Worm (Caenorhabditis elegans) whole organism, midembryonic: Measurements from ENCODE around the gene flor-1.
"Not testable (repeated sequence)": the region's sequence is repeated elsewhere in the genome, so short reads cannot be mapped to it uniquely, and the experiment has no call there.

Experiments
- T22C8.4 ChIP-seq: fragments of 200-800 bp; sonication (Bioruptor generic); IDR thresholded peaks from 2 replicates; pipeline ENCODE4 v1.3.6; 2022; ENCODE audit warnings: missing genetic modification characterization, missing compliant biosample characterization
- cog-1 ChIP-seq: sonication (generic microtip); optimal IDR thresholded peaks from 2 replicates; lab custom pipeline; 2016; ENCODE audit warnings: missing genetic modification characterization, missing compliant biosample characterization
- flt-1 ChIP-seq: fragments of 200-800 bp; sonication (Bioruptor generic); IDR thresholded peaks from 2 replicates; pipeline ENCODE4 v1.3.6; 2022; ENCODE audit warnings: missing genetic modification characterization, missing compliant biosample characterization
- klf-2 ChIP-seq: fragments of 200-800 bp; sonication (Bioruptor generic); conservative IDR thresholded peaks from 2 replicates; pipeline ENCODE4 v1.3.6; 2022; ENCODE audit warnings: missing genetic modification reagents, missing genetic modification characterization, missing compliant biosample characterization
- med-1 ChIP-seq: sonication (generic microtip); optimal IDR thresholded peaks from 2 replicates; lab custom pipeline; 2017; ENCODE audit warnings: missing genetic modification characterization, mild to moderate bottlenecking, missing compliant biosample characterization, antibody characterized with exemption, missing genetic modification reagents; ENCODE audit not compliant: insufficient read depth
- ref-1 ChIP-seq: fragments of 200-800 bp; sonication (Bioruptor generic); conservative IDR thresholded peaks from 2 replicates; pipeline ENCODE4 v1.3.6; 2022; ENCODE audit warnings: missing genetic modification reagents, missing genetic modification characterization, missing compliant biosample characterization
- tab-1 ChIP-seq: fragments of 200-800 bp; sonication (Bioruptor generic); IDR thresholded peaks from 2 replicates; pipeline ENCODE4 v1.3.6; 2022; ENCODE audit warnings: missing genetic modification characterization, missing compliant biosample characterization
- ztf-23 ChIP-seq: fragments of 200-800 bp; sonication (Bioruptor generic); IDR thresholded peaks from 2 replicates; pipeline ENCODE4 v1.3.6; 2022; ENCODE audit warnings: missing genetic modification reagents, missing genetic modification characterization, missing compliant biosample characterization
- ztf-29 ChIP-seq: fragments of 200-800 bp; sonication (Bioruptor generic); IDR thresholded peaks from 2 replicates; pipeline ENCODE4 v1.3.6; 2022; ENCODE audit warnings: missing genetic modification reagents, missing genetic modification characterization, missing compliant biosample characterization

The flor-1 gene

DNA sequence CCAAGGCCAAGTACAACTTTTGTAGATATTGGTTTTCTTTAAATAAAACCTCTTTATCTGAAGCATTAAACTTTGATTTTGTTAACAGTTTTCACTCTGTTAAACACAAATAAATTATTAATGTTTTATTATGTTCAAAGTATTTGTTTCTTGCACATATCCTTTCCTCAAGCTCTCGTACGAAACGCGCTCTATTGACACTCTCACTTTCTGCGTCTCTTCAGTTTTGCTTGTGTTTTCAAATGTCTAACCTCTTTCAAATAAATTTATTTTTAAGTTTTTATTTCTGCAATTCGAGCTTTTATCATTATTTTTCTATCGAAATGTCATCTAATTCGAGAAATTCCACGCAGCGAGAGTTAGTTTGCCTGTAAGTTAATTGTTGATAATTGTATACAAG is 24.4 kb upstream of the flor-1 start, which contains the start of gene K08F9.4:
Gene K08F9.4, plus strand, starts transcription at position 222 of the 400 bp plus-strand sequence.
- no peak for TF ChIP-seq T22C8.4 (GFP tag; lab: Robert Waterston, UW)
- TF ChIP-seq med-1 (GFP tag; lab: Kevin White, UChicago), result no peak
- TF ChIP-seq tab-1 (GFP tag; lab: Robert Waterston, UW), result no peak
- no peak for TF ChIP-seq ztf-29 (GFP tag; lab: Robert Waterston, UW)
- no peak for TF ChIP-seq cog-1

DNA sequence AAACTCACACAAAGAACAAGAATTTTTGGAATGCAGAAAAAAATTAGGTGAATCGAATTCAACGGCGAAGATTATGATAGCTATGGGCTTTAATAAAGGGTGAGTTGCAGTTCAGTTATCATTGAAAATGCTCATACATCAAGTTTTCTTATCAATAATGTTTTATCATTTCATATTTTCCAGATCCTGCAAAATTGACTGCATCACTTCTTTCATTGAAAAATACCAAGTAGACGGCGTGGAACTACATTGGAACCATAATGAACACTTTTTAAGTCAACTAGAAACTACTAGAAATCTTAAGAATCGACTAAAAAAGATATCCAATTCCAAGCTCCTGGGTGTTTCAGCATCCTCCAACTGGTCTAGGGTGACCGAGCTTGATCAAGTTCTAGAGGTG is 23.9 kb upstream of the flor-1 start, which contains the start of gene K08F9.1:
Gene K08F9.1, minus strand, starts transcription at position 101 of the 400 bp plus-strand sequence.
- TF ChIP-seq ztf-23 (no peak), ref-1 (GFP tag; lab: Robert Waterston, UW) (no peak), tab-1 (GFP tag; lab: Robert Waterston, UW) (no peak)

DNA sequence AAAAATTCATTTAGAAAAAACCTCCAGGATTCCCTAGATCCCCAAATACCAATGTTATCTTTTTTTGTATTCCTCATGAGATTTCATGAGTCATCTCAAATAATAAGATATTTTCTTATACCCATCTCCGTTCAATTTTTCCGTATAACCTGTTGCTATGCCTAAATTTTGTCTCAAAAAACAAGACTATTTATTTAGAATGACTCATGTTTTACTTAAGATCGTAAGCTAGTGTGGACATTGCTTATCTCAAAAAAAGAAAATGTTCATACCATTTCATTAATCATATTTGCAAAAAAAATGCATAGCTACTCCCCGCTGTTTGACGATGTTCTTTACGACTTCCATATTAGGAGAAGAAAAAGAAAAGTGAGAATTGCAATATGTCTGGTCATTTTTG is 20.8 kb upstream of the flor-1 start, which contains the start of gene K08F9.3:
Gene K08F9.3, plus strand, starts transcription at position 301 of the 400 bp plus-strand sequence.
- no peak for TF ChIP-seq tab-1 (GFP tag; lab: Robert Waterston, UW)
- TF ChIP-seq ztf-23, result no peak
- no peak for TF ChIP-seq T22C8.4 (GFP tag; lab: Robert Waterston, UW)

DNA sequence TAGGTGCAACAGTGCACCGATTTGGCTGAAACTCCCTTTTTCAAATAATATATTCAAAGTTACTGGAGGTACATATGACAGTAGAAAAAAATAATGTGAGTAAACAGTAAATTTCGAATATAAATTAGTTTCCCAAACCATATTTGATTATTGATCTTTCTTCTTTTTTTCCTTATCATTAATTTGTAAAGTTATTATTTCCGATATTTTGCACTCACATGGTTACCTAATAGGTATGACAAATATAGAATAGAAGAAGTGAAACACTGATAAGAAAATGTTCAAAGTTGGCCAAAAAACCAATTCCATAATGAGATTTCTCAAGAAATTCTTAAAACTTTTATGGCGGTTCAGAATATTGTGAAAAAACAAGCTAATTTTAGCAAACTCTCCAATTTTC is 20.4 kb upstream of the flor-1 start:
- TF ChIP-seq tab-1 (GFP tag; lab: Robert Waterston, UW), result no peak
- no peak for TF ChIP-seq ztf-29 (GFP tag; lab: Robert Waterston, UW)
- no peak for TF ChIP-seq cog-1
- TF ChIP-seq ztf-23, result no peak
- no peak for TF ChIP-seq med-1 (GFP tag; lab: Kevin White, UChicago)
- no peak for TF ChIP-seq flt-1 (GFP tag; lab: Robert Waterston, UW)
- no peak for TF ChIP-seq klf-2 (GFP tag; lab: Robert Waterston, UW)

DNA sequence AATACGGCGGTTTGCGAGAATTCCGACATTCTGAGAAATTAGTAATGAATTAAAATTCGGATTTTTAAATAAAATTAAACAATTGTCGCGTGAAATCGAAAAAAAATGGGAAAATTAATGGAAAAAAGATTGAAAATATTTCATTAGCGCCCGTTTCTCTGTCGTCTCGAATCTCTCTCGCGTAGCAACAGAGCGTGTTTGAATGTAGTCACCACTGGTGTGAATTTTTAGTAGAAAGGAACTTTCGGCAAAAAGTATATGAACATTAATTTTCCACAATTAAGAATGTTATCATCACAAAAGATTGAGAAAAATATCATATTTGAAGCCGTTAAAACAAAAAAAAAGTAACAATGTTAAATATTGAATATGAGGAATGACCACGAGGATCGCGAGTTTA is 17.4 kb upstream of the flor-1 start, which contains the start of gene aipl-1:
Gene aipl-1, minus strand, starts transcription at position 30 of the 400 bp plus-strand sequence.
- TF ChIP-seq ztf-23 (0 out of 2 replicates have a peak, but pooled peaks have one; percentile 37), klf-2 (GFP tag; lab: Robert Waterston, UW) (no peak), cog-1 (peak; percentile 1)

DNA sequence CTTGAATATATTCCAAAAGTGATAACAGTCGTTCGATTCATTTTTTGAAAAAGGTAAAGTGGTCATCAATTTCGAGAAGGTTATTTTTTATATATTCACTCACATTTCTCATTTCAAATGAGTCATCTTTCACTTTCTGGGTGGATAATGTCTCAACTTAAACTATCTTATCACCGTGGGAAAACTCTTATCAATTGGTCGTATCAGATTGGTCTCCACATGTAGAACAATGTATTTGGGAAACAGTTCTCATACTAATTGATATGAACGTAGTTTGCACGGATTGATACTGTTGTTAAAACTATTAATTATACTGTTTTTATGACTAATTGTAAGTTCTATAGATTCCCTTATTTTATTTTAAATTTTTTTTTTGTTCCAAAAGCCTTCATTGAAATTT is 14.4 kb upstream of the flor-1 start:
- TF ChIP-seq ref-1 (GFP tag; lab: Robert Waterston, UW), result no peak
- TF ChIP-seq ztf-29 (GFP tag; lab: Robert Waterston, UW), result no peak
- no peak for TF ChIP-seq ztf-23
- TF ChIP-seq tab-1 (GFP tag; lab: Robert Waterston, UW), result no peak
- TF ChIP-seq T22C8.4 (GFP tag; lab: Robert Waterston, UW), result no peak
- TF ChIP-seq flt-1 (GFP tag; lab: Robert Waterston, UW), result no peak

DNA sequence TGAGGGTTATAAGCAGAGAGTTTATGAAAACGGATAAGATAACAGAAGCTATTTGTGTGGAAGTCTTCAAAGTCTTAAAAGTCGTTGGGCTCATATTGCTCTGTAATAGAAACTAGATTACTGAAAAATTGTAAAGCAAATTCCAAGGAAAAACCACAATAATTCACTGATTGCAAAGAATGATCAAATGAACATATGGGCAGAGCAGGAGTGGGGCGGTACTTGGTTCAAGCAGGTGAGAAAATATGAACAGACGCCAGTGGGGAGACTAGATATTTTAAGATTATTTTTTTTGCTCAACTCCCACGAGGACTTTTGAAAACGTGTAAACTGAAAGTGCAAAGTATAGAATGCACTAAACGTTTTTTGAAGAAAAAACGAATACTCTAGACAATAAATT is 13.0 kb upstream of the flor-1 start, which contains the start of gene str-171:
Gene str-171, minus strand, starts transcription at position 101 of the 400 bp plus-strand sequence.
- TF ChIP-seq T22C8.4 (GFP tag; lab: Robert Waterston, UW), result no peak
- TF ChIP-seq flt-1 (GFP tag; lab: Robert Waterston, UW), result no peak
- no peak for TF ChIP-seq ref-1 (GFP tag; lab: Robert Waterston, UW)
- TF ChIP-seq klf-2 (GFP tag; lab: Robert Waterston, UW), result no peak
- no peak for TF ChIP-seq med-1 (GFP tag; lab: Kevin White, UChicago)
- TF ChIP-seq cog-1, result no peak
- no peak for TF ChIP-seq ztf-23
- TF ChIP-seq tab-1 (GFP tag; lab: Robert Waterston, UW), result no peak
- no peak for TF ChIP-seq ztf-29 (GFP tag; lab: Robert Waterston, UW)

DNA sequence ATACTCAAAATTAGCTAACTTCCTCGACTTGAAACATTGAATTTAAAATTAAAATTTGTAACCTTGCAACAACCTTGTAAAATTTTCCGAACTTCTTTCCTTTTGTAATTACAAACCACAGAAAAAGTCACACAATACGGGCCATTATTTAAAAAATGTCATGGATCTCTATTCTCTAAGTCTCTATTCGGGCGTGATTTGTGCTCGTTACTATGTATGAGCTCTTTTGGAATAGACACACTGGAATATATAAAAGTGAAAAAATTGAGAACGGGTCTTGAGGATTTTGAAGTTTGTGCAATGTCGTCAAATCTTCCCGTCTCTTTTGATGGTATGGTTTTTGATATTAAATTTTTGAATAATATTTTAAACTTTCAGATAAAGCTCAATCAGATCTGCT is 8.5 kb upstream of the flor-1 start, which contains the start of gene srr-7:
Gene srr-7, plus strand, starts transcription at position 301 of the 400 bp plus-strand sequence.
- TF ChIP-seq ztf-23, result no peak
- no peak for TF ChIP-seq cog-1
- no peak for TF ChIP-seq ref-1 (GFP tag; lab: Robert Waterston, UW)
- TF ChIP-seq T22C8.4 (GFP tag; lab: Robert Waterston, UW), result no peak
- no peak for TF ChIP-seq ztf-29 (GFP tag; lab: Robert Waterston, UW)
- TF ChIP-seq flt-1 (GFP tag; lab: Robert Waterston, UW), result no peak
- no peak for TF ChIP-seq klf-2 (GFP tag; lab: Robert Waterston, UW)
- no peak for TF ChIP-seq med-1 (GFP tag; lab: Kevin White, UChicago)
- TF ChIP-seq tab-1 (GFP tag; lab: Robert Waterston, UW), result no peak

DNA sequence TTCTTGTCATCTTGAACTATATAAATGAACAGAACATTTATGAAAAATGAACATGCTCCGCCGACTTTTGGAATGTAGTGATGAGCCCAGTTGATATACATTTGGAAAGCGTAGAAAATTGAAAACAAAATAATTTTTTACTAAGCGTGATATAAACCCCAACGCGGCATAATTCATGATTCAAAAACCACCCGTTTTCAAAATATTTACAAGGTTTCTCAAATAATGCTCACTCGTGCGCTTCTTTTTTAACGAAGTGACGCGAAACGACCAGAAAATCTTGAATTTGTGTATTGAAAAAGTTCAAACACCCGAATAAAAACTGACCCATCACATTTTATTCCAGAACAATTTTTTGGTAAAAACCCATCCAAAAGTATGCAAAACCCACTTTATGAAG is 8.0 kb upstream of the flor-1 start, which contains the start of gene srj-27:
Gene srj-27, minus strand, starts transcription at position 101 of the 400 bp plus-strand sequence.
- no peak for TF ChIP-seq ref-1 (GFP tag; lab: Robert Waterston, UW)
- no peak for TF ChIP-seq ztf-29 (GFP tag; lab: Robert Waterston, UW)
- TF ChIP-seq T22C8.4 (GFP tag; lab: Robert Waterston, UW), result no peak
- no peak for TF ChIP-seq klf-2 (GFP tag; lab: Robert Waterston, UW)
- TF ChIP-seq ztf-23, result no peak
- no peak for TF ChIP-seq cog-1

DNA sequence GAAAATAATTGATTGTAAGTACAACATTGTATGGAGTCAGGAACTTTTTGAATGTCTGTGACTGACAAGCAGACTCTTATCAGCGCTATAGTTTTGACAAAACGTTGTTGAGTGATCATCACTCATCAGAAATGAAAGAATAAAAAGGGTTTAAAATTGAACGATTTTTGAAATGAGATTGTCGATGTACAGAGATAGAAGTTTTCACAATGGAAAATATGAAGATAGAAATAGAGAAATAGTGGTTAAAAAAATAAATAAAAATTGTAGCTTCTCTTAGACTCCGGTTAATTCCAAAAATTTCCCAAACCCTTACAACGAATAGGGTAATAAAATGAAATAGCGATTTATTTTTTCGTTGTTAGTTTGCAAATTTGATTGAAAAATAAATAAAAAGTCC is 5.7 kb upstream of the flor-1 start, which contains the start of gene ugt-30:
Gene ugt-30, minus strand, starts transcription at position 101 of the 400 bp plus-strand sequence.
- not testable (repeated sequence) for TF ChIP-seq cog-1; flt-1 (GFP tag; lab: Robert Waterston, UW); tab-1 (GFP tag; lab: Robert Waterston, UW)

DNA sequence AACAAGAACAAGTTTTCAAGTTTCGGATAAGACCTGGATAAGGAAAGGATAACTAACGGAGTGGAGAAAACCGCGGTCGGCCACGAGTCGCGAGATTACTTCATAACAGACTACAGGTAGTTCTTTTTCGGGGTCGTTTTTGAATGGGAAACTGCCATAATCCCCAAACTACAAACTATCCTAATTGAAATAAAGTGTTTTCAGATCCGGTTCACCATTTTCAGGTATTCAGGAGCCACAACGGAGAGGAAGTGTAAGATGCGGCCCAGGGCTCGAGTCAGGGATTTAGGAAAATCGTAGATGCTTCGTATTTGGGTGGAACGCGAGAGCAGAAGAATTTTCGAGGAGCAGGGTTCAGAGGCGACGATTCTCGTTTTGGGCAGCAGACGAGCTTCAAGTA is 3.4 kb downstream of the flor-1 start, which contains the start of gene T01G5.8:
Gene T01G5.8, plus strand, starts transcription at position 301 of the 400 bp plus-strand sequence.
- TF ChIP-seq cog-1; klf-2 (GFP tag; lab: Robert Waterston, UW); ztf-23: not testable (repeated sequence)
